Worm (Caenorhabditis elegans): ENCODE results near the gene selt-1.1.
A peak's percentile ranks its signal among the peaks of the same experiment; 100 is the strongest.

Gene selt-1.1

ce11 chrX:11546445-11547275, at the start of gene selt-1.1:
selt-1.1 (minus strand) TSS chrX:11546495.
- TF ChIP-seq ztf-29 (GFP tag; IDR thresholded peaks at IDR 0.05) = no peak
- no peak for TF ChIP-seq klf-2 (GFP tag; conservative IDR thresholded peaks at IDR 0.05)
- TF ChIP-seq ref-1 (GFP tag; conservative IDR thresholded peaks at IDR 0.05) = no peak
- TF ChIP-seq flt-1 (GFP tag; IDR thresholded peaks at IDR 0.05) = no peak
- peak; percentile 54 for TF ChIP-seq cog-1 (tag; optimal IDR thresholded peaks at IDR 0.05)
- no peak for TF ChIP-seq tab-1 (GFP tag; IDR thresholded peaks at IDR 0.05)
- TF ChIP-seq T22C8.4 (GFP tag; IDR thresholded peaks at IDR 0.05) = peak; percentile 86
- no peak for TF ChIP-seq ztf-23 (GFP tag; IDR thresholded peaks at IDR 0.05)
- no peak for TF ChIP-seq med-1 (GFP tag; optimal IDR thresholded peaks at IDR 0.05; ENCODE audit: insufficient read depth)

DNA sequence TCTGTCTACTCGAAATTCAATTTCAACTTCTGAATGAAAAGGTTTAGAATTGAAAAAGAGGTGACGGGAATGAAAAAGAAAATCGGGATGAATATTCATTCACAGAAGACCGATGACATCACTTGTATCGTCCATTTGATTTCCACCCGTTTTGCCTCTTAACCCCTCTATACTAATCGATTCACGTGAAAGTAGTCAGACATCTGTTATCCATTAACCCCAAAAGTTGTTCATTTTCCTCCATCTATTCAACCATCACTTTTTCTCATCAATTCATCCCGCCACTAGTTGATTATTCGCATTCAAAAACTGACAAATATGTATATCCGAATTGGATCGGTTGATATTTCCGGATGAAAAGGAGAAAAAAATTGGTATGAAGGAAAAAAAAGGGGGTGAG, 46.2 kb upstream of the selt-1.1 start:
- TF ChIP-seq T22C8.4 (GFP tag; IDR thresholded peaks at IDR 0.05) = no peak
- no peak for TF ChIP-seq klf-2 (GFP tag; conservative IDR thresholded peaks at IDR 0.05)
- TF ChIP-seq tab-1 (GFP tag; IDR thresholded peaks at IDR 0.05) = no peak
- TF ChIP-seq ztf-23 (GFP tag; IDR thresholded peaks at IDR 0.05) = no peak
- TF ChIP-seq cog-1 (tag; optimal IDR thresholded peaks at IDR 0.05) = no peak
- TF ChIP-seq ztf-29 (GFP tag; IDR thresholded peaks at IDR 0.05) = no peak
- TF ChIP-seq med-1 (GFP tag; optimal IDR thresholded peaks at IDR 0.05; ENCODE audit: insufficient read depth) = no peak
- TF ChIP-seq flt-1 (GFP tag; IDR thresholded peaks at IDR 0.05) = no peak
- TF ChIP-seq ref-1 (GFP tag; conservative IDR thresholded peaks at IDR 0.05) = no peak

DNA sequence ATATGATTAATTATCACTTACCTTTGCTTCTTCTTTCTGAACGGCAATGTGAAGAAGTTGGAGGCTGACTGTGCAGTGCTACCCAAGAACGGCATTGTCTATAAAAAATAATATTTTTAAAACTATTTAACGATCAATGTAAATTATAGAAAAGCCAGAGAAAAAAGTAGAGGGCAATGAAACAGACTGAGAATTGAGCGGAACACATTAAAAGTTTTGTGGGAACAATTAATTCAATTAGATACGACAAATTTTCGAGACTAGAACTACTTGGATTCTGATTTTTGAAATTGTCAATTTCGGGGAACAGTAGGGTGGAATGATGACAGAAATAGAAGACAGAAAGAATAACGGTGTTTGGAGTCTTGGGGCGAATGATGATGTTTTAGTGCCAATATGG, 45.3 kb upstream of the selt-1.1 start, which contains the start of gene F52D10.2:
Gene F52D10.2 (minus strand): TSS at position 101 of the 400 bp plus-strand sequence.
- TF ChIP-seq cog-1 (tag; optimal IDR thresholded peaks at IDR 0.05) (no peak), ztf-23 (GFP tag; IDR thresholded peaks at IDR 0.05) (no peak), T22C8.4 (GFP tag; IDR thresholded peaks at IDR 0.05) (no peak), klf-2 (GFP tag; conservative IDR thresholded peaks at IDR 0.05) (no peak), tab-1 (GFP tag; IDR thresholded peaks at IDR 0.05) (no peak), ref-1 (GFP tag; conservative IDR thresholded peaks at IDR 0.05) (no peak), med-1 (GFP tag; optimal IDR thresholded peaks at IDR 0.05; ENCODE audit: insufficient read depth) (no peak), flt-1 (GFP tag; IDR thresholded peaks at IDR 0.05) (no peak), ztf-29 (GFP tag; IDR thresholded peaks at IDR 0.05) (no peak)

DNA sequence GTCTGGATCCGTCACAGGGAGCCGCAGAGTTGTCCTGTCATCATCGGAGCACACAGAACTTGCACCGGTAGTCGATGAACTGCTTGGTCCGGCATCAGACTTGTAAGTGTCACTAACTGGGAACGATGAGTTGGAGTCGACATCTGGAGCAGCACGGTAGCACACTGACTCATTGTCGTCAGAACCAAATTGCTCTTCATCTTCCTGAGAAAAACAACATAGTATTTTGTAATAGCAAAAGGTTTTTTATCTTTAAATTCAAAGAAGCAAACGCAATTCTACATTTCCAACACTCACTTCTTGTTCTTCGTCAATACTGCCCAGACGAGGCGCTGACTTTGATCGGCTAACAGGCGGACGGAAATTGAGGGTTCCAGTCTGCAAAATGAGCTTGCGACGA, 44.2 kb upstream of the selt-1.1 start:
- TF ChIP-seq ref-1 (GFP tag; conservative IDR thresholded peaks at IDR 0.05) (no peak), tab-1 (GFP tag; IDR thresholded peaks at IDR 0.05) (no peak), flt-1 (GFP tag; IDR thresholded peaks at IDR 0.05) (no peak), cog-1 (tag; optimal IDR thresholded peaks at IDR 0.05) (no peak), ztf-23 (GFP tag; IDR thresholded peaks at IDR 0.05) (no peak), klf-2 (GFP tag; conservative IDR thresholded peaks at IDR 0.05) (no peak), med-1 (GFP tag; optimal IDR thresholded peaks at IDR 0.05; ENCODE audit: insufficient read depth) (no peak), T22C8.4 (GFP tag; IDR thresholded peaks at IDR 0.05) (no peak), ztf-29 (GFP tag; IDR thresholded peaks at IDR 0.05) (no peak)

ce11 chrX:11585894-11586293, 39.6 kb upstream of the selt-1.1 start:
- no peak for TF ChIP-seq med-1 (GFP tag; optimal IDR thresholded peaks at IDR 0.05; ENCODE audit: insufficient read depth)
- TF ChIP-seq tab-1 (GFP tag; IDR thresholded peaks at IDR 0.05) = no peak
- no peak for TF ChIP-seq cog-1 (tag; optimal IDR thresholded peaks at IDR 0.05)
- TF ChIP-seq ztf-29 (GFP tag; IDR thresholded peaks at IDR 0.05) = no peak
- no peak for TF ChIP-seq klf-2 (GFP tag; conservative IDR thresholded peaks at IDR 0.05)
- no peak for TF ChIP-seq ztf-23 (GFP tag; IDR thresholded peaks at IDR 0.05)
- TF ChIP-seq flt-1 (GFP tag; IDR thresholded peaks at IDR 0.05) = no peak
- TF ChIP-seq T22C8.4 (GFP tag; IDR thresholded peaks at IDR 0.05) = no peak
- TF ChIP-seq ref-1 (GFP tag; conservative IDR thresholded peaks at IDR 0.05) = no peak

ce11 chrX:11585375-11585774, 39.1 kb upstream of the selt-1.1 start, which contains the start of gene abts-2:
abts-2 (plus strand) TSS chrX:11585675.
- TF ChIP-seq klf-2 (GFP tag; conservative IDR thresholded peaks at IDR 0.05) (no peak), cog-1 (tag; optimal IDR thresholded peaks at IDR 0.05) (no peak)

ce11 chrX:11576429-11577088, 30.3 kb upstream of the selt-1.1 start:
- TF ChIP-seq klf-2 (GFP tag; conservative IDR thresholded peaks at IDR 0.05) (no peak), med-1 (GFP tag; optimal IDR thresholded peaks at IDR 0.05; ENCODE audit: insufficient read depth) (no peak), T22C8.4 (GFP tag; IDR thresholded peaks at IDR 0.05) (no peak), cog-1 (tag; optimal IDR thresholded peaks at IDR 0.05) (no peak), flt-1 (GFP tag; IDR thresholded peaks at IDR 0.05) (0 out of 2 replicates have a peak, but pooled peaks have one; percentile 32), ztf-29 (GFP tag; IDR thresholded peaks at IDR 0.05) (no peak)

ce11 chrX:11574167-11574566, 27.9 kb upstream of the selt-1.1 start:
- no peak for TF ChIP-seq klf-2 (GFP tag; conservative IDR thresholded peaks at IDR 0.05)
- TF ChIP-seq flt-1 (GFP tag; IDR thresholded peaks at IDR 0.05) = no peak
- TF ChIP-seq ztf-23 (GFP tag; IDR thresholded peaks at IDR 0.05) = no peak
- no peak for TF ChIP-seq cog-1 (tag; optimal IDR thresholded peaks at IDR 0.05)
- TF ChIP-seq ztf-29 (GFP tag; IDR thresholded peaks at IDR 0.05) = no peak
- TF ChIP-seq T22C8.4 (GFP tag; IDR thresholded peaks at IDR 0.05) = no peak
- TF ChIP-seq med-1 (GFP tag; optimal IDR thresholded peaks at IDR 0.05; ENCODE audit: insufficient read depth) = no peak
- no peak for TF ChIP-seq tab-1 (GFP tag; IDR thresholded peaks at IDR 0.05)
- TF ChIP-seq ref-1 (GFP tag; conservative IDR thresholded peaks at IDR 0.05) = no peak

- TF ChIP-seq klf-2 (GFP tag; conservative IDR thresholded peaks at IDR 0.05) (no peak), cog-1 (tag; optimal IDR thresholded peaks at IDR 0.05) (no peak), tab-1 (GFP tag; IDR thresholded peaks at IDR 0.05) (no peak), med-1 (GFP tag; optimal IDR thresholded peaks at IDR 0.05; ENCODE audit: insufficient read depth) (no peak), flt-1 (GFP tag; IDR thresholded peaks at IDR 0.05) (no peak), ztf-29 (GFP tag; IDR thresholded peaks at IDR 0.05) (no peak), T22C8.4 (GFP tag; IDR thresholded peaks at IDR 0.05) (no peak), ztf-23 (GFP tag; IDR thresholded peaks at IDR 0.05) (no peak), ref-1 (GFP tag; conservative IDR thresholded peaks at IDR 0.05) (no peak)
Observed at ce11 chrX:11572205-11572604, 25.9 kb upstream of the selt-1.1 start, which contains the start of gene frm-3. frm-3 (plus strand) TSS chrX:11572505.

All from whole organism, midembryonic.